Fruit fly (Drosophila melanogaster) whole organism, adult: ENCODE data around the gene comm.

Experiments
- CG11617 ChIP-seq: fragments of 200-800 bp; sonication (Bioruptor generic); optimal IDR thresholded peaks from 2 replicates; lab custom pipeline; 2017; ENCODE audit warnings: mild to moderate bottlenecking, missing biosample characterization, missing genetic modification reagents, missing genetic modification characterization
- CG12768 ChIP-seq: fragments of 200-800 bp; sonication (Bioruptor generic); optimal IDR thresholded peaks from 2 replicates; lab custom pipeline; 2017; ENCODE audit warnings: missing biosample characterization, missing genetic modification characterization, mild to moderate bottlenecking, moderate library complexity, missing genetic modification reagents
- CG14711 ChIP-seq: fragments of 200-800 bp; sonication (Bioruptor generic); optimal IDR thresholded peaks from 2 replicates; lab custom pipeline; 2018; ENCODE audit warnings: missing biosample characterization, mild to moderate bottlenecking, missing genetic modification characterization, moderate library complexity
- CG1620 ChIP-seq: fragments of 200-800 bp; sonication (Bioruptor generic); optimal IDR thresholded peaks from 2 replicates; lab custom pipeline; 2016; ENCODE audit warnings: missing biosample characterization, missing genetic modification characterization
- CG33017 ChIP-seq: fragments of 200-800 bp; sonication (Bioruptor generic); optimal IDR thresholded peaks from 2 replicates; lab custom pipeline; 2018; ENCODE audit warnings: missing biosample characterization, mild to moderate bottlenecking, missing genetic modification characterization, moderate library complexity
- CG5204 ChIP-seq: fragments of 200-800 bp; sonication (Bioruptor generic); optimal IDR thresholded peaks from 2 replicates; lab custom pipeline; 2016; ENCODE audit warnings: missing biosample characterization, missing genetic modification characterization
- CG7045 ChIP-seq: fragments of 200-800 bp; sonication (Bioruptor generic); optimal IDR thresholded peaks from 2 replicates; lab custom pipeline; 2017; ENCODE audit warnings: missing biosample characterization, mild to moderate bottlenecking, missing genetic modification characterization
- CG7101 ChIP-seq: fragments of 200-800 bp; sonication (Bioruptor generic); optimal IDR thresholded peaks from 2 replicates; lab custom pipeline; 2018; ENCODE audit warnings: missing biosample characterization, mild to moderate bottlenecking, missing genetic modification characterization, moderate library complexity
- Clk ChIP-seq: fragments of 200-800 bp; sonication (Bioruptor generic); optimal IDR thresholded peaks from 2 replicates; lab custom pipeline; 2017; ENCODE audit warnings: missing biosample characterization, missing genetic modification characterization
- Crg-1 ChIP-seq: fragments of 200-800 bp; sonication (Bioruptor generic); optimal IDR thresholded peaks from 2 replicates; lab custom pipeline; 2016; ENCODE audit warnings: missing biosample characterization, missing genetic modification characterization
- Mnt ChIP-seq: fragments of 200-800 bp; sonication (Bioruptor generic); optimal IDR thresholded peaks from 2 replicates; lab custom pipeline; 2016; ENCODE audit warnings: missing biosample characterization, mild to moderate bottlenecking, missing genetic modification characterization
- bab1 ChIP-seq: fragments of 200-800 bp; sonication (Bioruptor generic); optimal IDR thresholded peaks from 3 replicates; lab custom pipeline; 2019; ENCODE audit warnings: missing biosample characterization, mild to moderate bottlenecking, missing genetic modification characterization, moderate library complexity
- cic ChIP-seq: fragments of 200-800 bp; sonication (Bioruptor generic); optimal IDR thresholded peaks from 2 replicates; lab custom pipeline; 2017; ENCODE audit warnings: missing biosample characterization, mild to moderate bottlenecking, missing genetic modification characterization, moderate library complexity
- cnc ChIP-seq, 2 experiments: fragments of >200 bp; optimal IDR thresholded peaks; 2 replicates each; lab custom pipeline; 2017
- kay ChIP-seq: fragments of 200-800 bp; sonication (Bioruptor generic); peaks from one replicate; lab custom pipeline; 2016; ENCODE audit warnings: missing biosample characterization, missing genetic modification characterization, borderline replicate concordance
- ovo ChIP-seq: fragments of 200-800 bp; sonication (Bioruptor generic); optimal IDR thresholded peaks from 2 replicates; lab custom pipeline; 2016; ENCODE audit warnings: missing biosample characterization, missing genetic modification characterization
- pad ChIP-seq: fragments of 200-800 bp; sonication (Bioruptor generic); optimal IDR thresholded peaks from 3 replicates; lab custom pipeline; 2017; ENCODE audit warnings: missing biosample characterization, missing genetic modification characterization, mild to moderate bottlenecking, moderate library complexity, missing genetic modification reagents
- tj ChIP-seq: fragments of 200-800 bp; sonication (Bioruptor generic); optimal IDR thresholded peaks from 3 replicates; lab custom pipeline; 2017; ENCODE audit warnings: missing biosample characterization, mild to moderate bottlenecking, missing genetic modification characterization, moderate library complexity
- toe ChIP-seq: fragments of 200-800 bp; sonication (Bioruptor generic); optimal IDR thresholded peaks from 2 replicates; lab custom pipeline; 2016; ENCODE audit warnings: missing biosample characterization, missing genetic modification characterization

Gene comm

dm6 chr3L:15752786-15753185 is 24.6 kb upstream of the comm start:
- no peak for TF ChIP-seq CG14711 (tag; lab: Kevin White, UChicago)
- no peak for TF ChIP-seq Mnt (GFP tag; lab: Kevin White, UChicago)
- no peak for TF ChIP-seq toe (GFP tag; lab: Kevin White, UChicago)
- TF ChIP-seq cic (GFP tag; lab: Kevin White, UChicago), result no peak
- no peak for TF ChIP-seq bab1 (GFP tag; lab: Kevin White, UChicago)
- TF ChIP-seq tj (GFP tag; lab: Kevin White, UChicago), result no peak
- no peak for TF ChIP-seq CG1620 (GFP tag; lab: Kevin White, UChicago)
- no peak for TF ChIP-seq Crg-1 (GFP tag; lab: Kevin White, UChicago)
- TF ChIP-seq CG11617 (GFP tag; lab: Kevin White, UChicago), result no peak
- TF ChIP-seq kay (GFP tag; lab: Kevin White, UChicago), result no peak
- no peak for TF ChIP-seq CG33017
- TF ChIP-seq pad (GFP tag; lab: Kevin White, UChicago), result no peak
- TF ChIP-seq Clk (GFP tag; lab: Kevin White, UChicago), result no peak

- TF ChIP-seq pad (GFP tag; lab: Kevin White, UChicago) (no peak), cnc (optimal IDR thresholded peaks at IDR 0.05; lab: Kevin White, UChicago) (no peak), tj (GFP tag; lab: Kevin White, UChicago) (no peak)
These were observed 21.0 kb upstream of the comm start for dm6 chr3L:15749276-15749675.

- TF ChIP-seq Crg-1 (GFP tag; lab: Kevin White, UChicago) (no peak), cic (GFP tag; lab: Kevin White, UChicago) (no peak), CG5204 (GFP tag; lab: Kevin White, UChicago) (no peak), CG14711 (tag; lab: Kevin White, UChicago) (no peak), kay (GFP tag; lab: Kevin White, UChicago) (no peak), Mnt (GFP tag; lab: Kevin White, UChicago) (no peak), pad (GFP tag; lab: Kevin White, UChicago) (no peak), toe (GFP tag; lab: Kevin White, UChicago) (no peak), CG33017 (no peak), cnc (optimal IDR thresholded peaks at IDR 0.05; lab: Kevin White, UChicago) (no peak), ovo (GFP tag; lab: Kevin White, UChicago) (no peak)
These were observed 20.2 kb upstream of the comm start for dm6 chr3L:15748376-15748955.

dm6 chr3L:15746250-15746649 is 18.0 kb upstream of the comm start:
- TF ChIP-seq pad (GFP tag; lab: Kevin White, UChicago), result no peak
- TF ChIP-seq ovo (GFP tag; lab: Kevin White, UChicago), result no peak
- no peak for TF ChIP-seq CG5204 (GFP tag; lab: Kevin White, UChicago)
- TF ChIP-seq cnc (optimal IDR thresholded peaks at IDR 0.05; lab: Kevin White, UChicago), result no peak
- TF ChIP-seq Crg-1 (GFP tag; lab: Kevin White, UChicago), result no peak
- TF ChIP-seq CG7101 (tag; lab: Kevin White, UChicago), result no peak
- no peak for TF ChIP-seq CG14711 (tag; lab: Kevin White, UChicago)
- TF ChIP-seq CG1620 (GFP tag; lab: Kevin White, UChicago), result no peak
- TF ChIP-seq kay (GFP tag; lab: Kevin White, UChicago), result no peak
- no peak for TF ChIP-seq Clk (GFP tag; lab: Kevin White, UChicago)
- no peak for TF ChIP-seq CG7045 (GFP tag; lab: Kevin White, UChicago)
- no peak for TF ChIP-seq CG12768
- no peak for TF ChIP-seq cic (GFP tag; lab: Kevin White, UChicago)
- no peak for TF ChIP-seq Mnt (GFP tag; lab: Kevin White, UChicago)
- no peak for TF ChIP-seq CG33017

dm6 chr3L:15741843-15742242 is 13.6 kb upstream of the comm start:
- TF ChIP-seq ovo (GFP tag; lab: Kevin White, UChicago) (no peak), CG7101 (tag; lab: Kevin White, UChicago) (no peak), CG7045 (GFP tag; lab: Kevin White, UChicago) (no peak), toe (GFP tag; lab: Kevin White, UChicago) (no peak)

dm6 chr3L:15740708-15741280 is 12.6 kb upstream of the comm start:
- TF ChIP-seq Mnt (GFP tag; lab: Kevin White, UChicago), result no peak
- no peak for TF ChIP-seq cic (GFP tag; lab: Kevin White, UChicago)
- no peak for TF ChIP-seq CG5204 (GFP tag; lab: Kevin White, UChicago)
- TF ChIP-seq CG1620 (GFP tag; lab: Kevin White, UChicago), result no peak
- no peak for TF ChIP-seq CG33017
- TF ChIP-seq toe (GFP tag; lab: Kevin White, UChicago), result no peak
- no peak for TF ChIP-seq CG7045 (GFP tag; lab: Kevin White, UChicago)
- no peak for TF ChIP-seq CG7101 (tag; lab: Kevin White, UChicago)
